Fruit fly (Drosophila melanogaster): Measurements from ENCODE around the gene GAA1.

Gene GAA1

dm6 chrX:5879543-5879943 is 6.4 kb upstream of the GAA1 start, which contains the start of the genes Usp30 and CG16721 (continued):
- TF ChIP-seq Sry-β (GFP tag; optimal IDR thresholded peaks at IDR 0.05) (no peak), Lpt (GFP tag; optimal IDR thresholded peaks at IDR 0.05) (no peak), MBD-R2 (GFP tag; IDR thresholded peaks at IDR 0.05) (peak; percentile 73), CG17328 (GFP tag; IDR thresholded peaks at IDR 0.05) (peak; percentile 24; the same call in 1 of the 2 replicates), crc (GFP tag; optimal IDR thresholded peaks at IDR 0.05) (no peak), CG3838 (GFP tag; optimal IDR thresholded peaks at IDR 0.05) (no peak), CoRest (tag; optimal IDR thresholded peaks at IDR 0.05) (no peak), emc (GFP tag; optimal IDR thresholded peaks at IDR 0.05) (no peak), Atf6 (GFP tag; IDR thresholded peaks at IDR 0.05) (no peak)

- peak; percentile 55 for TF ChIP-seq YL-1 (GFP tag; optimal IDR thresholded peaks at IDR 0.05)
- TF ChIP-seq zen2 (GFP tag; IDR thresholded peaks at IDR 0.05; ENCODE audit: partially characterized antibody): peak; percentile 74
- peak; percentile 57; the same call in 2 of the 3 replicates for TF ChIP-seq knrl (GFP tag; IDR thresholded peaks at IDR 0.05; ENCODE audit: partially characterized antibody)
- TF ChIP-seq E2f1 (GFP tag; IDR thresholded peaks at IDR 0.05): no peak
- TF ChIP-seq shn (GFP tag; optimal IDR thresholded peaks at IDR 0.05): no peak
- peak; percentile 64 for TF ChIP-seq hbn (GFP tag; IDR thresholded peaks at IDR 0.05; ENCODE audit: partially characterized antibody)
- no peak for TF ChIP-seq lilli (GFP tag; optimal IDR thresholded peaks at IDR 0.05)
- TF ChIP-seq CG11560 (tag; IDR thresholded peaks at IDR 0.05): no peak
- TF ChIP-seq seq (GFP tag; IDR thresholded peaks at IDR 0.05): no peak
- peak; percentile 79 for TF ChIP-seq CG6791 (GFP tag; IDR thresholded peaks at IDR 0.05; ENCODE audit: partially characterized antibody)
- TF ChIP-seq CG6689 (GFP tag; IDR thresholded peaks at IDR 0.05): 0 out of 2 replicates have a peak, but pooled peaks have one; percentile 6
- TF ChIP-seq CG13624 (GFP tag; optimal IDR thresholded peaks at IDR 0.05): no peak
- TF ChIP-seq CG16863 (GFP tag; optimal IDR thresholded peaks at IDR 0.05): no peak
- TF ChIP-seq CG30431 (GFP tag; optimal IDR thresholded peaks at IDR 0.05): no peak
- TF ChIP-seq CG31441 (GFP tag; IDR thresholded peaks at IDR 0.05): no peak
- no peak for TF ChIP-seq HLHmδ (GFP tag; optimal IDR thresholded peaks at IDR 0.05)
- peak; percentile 61 for TF ChIP-seq stwl (tag; optimal IDR thresholded peaks at IDR 0.05)
- TF ChIP-seq Doc3 (GFP tag; IDR thresholded peaks at IDR 0.05; ENCODE audit: partially characterized antibody): peak; percentile 58
- TF ChIP-seq peb (GFP tag; IDR thresholded peaks at IDR 0.05): no peak
- peak; percentile 85 for TF ChIP-seq bbx (GFP tag; IDR thresholded peaks at IDR 0.05; ENCODE audit: partially characterized antibody)
- TF ChIP-seq en (GFP tag; optimal IDR thresholded peaks at IDR 0.05): no peak
- no peak for TF ChIP-seq Trl (optimal IDR thresholded peaks at IDR 0.05)
- no peak for TF ChIP-seq Trl (GFP tag; optimal IDR thresholded peaks at IDR 0.05)
- no peak for TF ChIP-seq CG14441 (GFP tag; IDR thresholded peaks at IDR 0.05)
- TF ChIP-seq CG30020 (tag; optimal IDR thresholded peaks at IDR 0.05): no peak
- TF ChIP-seq Dip3 (GFP tag; optimal IDR thresholded peaks at IDR 0.05): no peak
- peak; percentile 27 for TF ChIP-seq Ets65A (GFP tag)
- no peak for TF ChIP-seq sqz (GFP tag; optimal IDR thresholded peaks at IDR 0.05)
- peak; percentile 50 for TF ChIP-seq Sry-δ (GFP tag; optimal IDR thresholded peaks at IDR 0.05)
- TF ChIP-seq E2f2 (GFP tag; IDR thresholded peaks at IDR 0.05): peak; percentile 88
- no peak for TF ChIP-seq disco-r (GFP tag; optimal IDR thresholded peaks at IDR 0.05)
- no peak for TF ChIP-seq CG10654 (GFP tag; optimal IDR thresholded peaks at IDR 0.05)
- TF ChIP-seq CG16813 (GFP tag; IDR thresholded peaks at IDR 0.05; ENCODE audit: partially characterized antibody): peak; percentile 69
- TF ChIP-seq CG17829 (tag; optimal IDR thresholded peaks at IDR 0.05): no peak
- TF ChIP-seq sc (optimal IDR thresholded peaks at IDR 0.05): no peak
- TF ChIP-seq sc (GFP tag; optimal IDR thresholded peaks at IDR 0.05): no peak
- no peak for TF ChIP-seq pnt (GFP tag; optimal IDR thresholded peaks at IDR 0.05)
- 0 out of 2 replicates have a peak, but pooled peaks have one; percentile 9 for TF ChIP-seq ranshi (GFP tag; IDR thresholded peaks at IDR 0.05)
- no peak for TF ChIP-seq sens-2 (GFP tag; IDR thresholded peaks at IDR 0.05)
- TF ChIP-seq hb (GFP tag; IDR thresholded peaks at IDR 0.05; ENCODE audit: partially characterized antibody): no peak
- TF ChIP-seq kni (GFP tag; optimal IDR thresholded peaks at IDR 0.05): no peak
- TF ChIP-seq ATbp (GFP tag; optimal IDR thresholded peaks at IDR 0.05): no peak
Measured at dm6 chrX:5876584-5876983, 3.4 kb upstream of the GAA1 start, which contains the start of gene mof. Gene mof (minus strand): TSS chrX:5876853.

All from whole organism, embryonic.